Worm (Caenorhabditis elegans) whole organism, young adult: ENCODE results near the gene W01B6.4.

Experiments used
- B0261.1 ChIP-seq: sonication (generic microtip); optimal IDR thresholded peaks from 2 replicates; lab custom pipeline; 2016; ENCODE audit warnings: mild to moderate bottlenecking, missing genetic modification characterization, moderate library complexity, missing compliant biosample characterization
- F49E8.2 ChIP-seq: sonication (generic microtip); optimal IDR thresholded peaks from 3 replicates; lab custom pipeline; 2017; ENCODE audit warnings: missing genetic modification characterization, mild to moderate bottlenecking, missing compliant biosample characterization, antibody characterized with exemption, moderate library complexity; ENCODE audit not compliant: insufficient read depth
- F52B5.7 ChIP-seq: sonication (generic microtip); optimal IDR thresholded peaks from 2 replicates; lab custom pipeline; 2016; ENCODE audit warnings: mild to moderate bottlenecking, missing genetic modification characterization, missing compliant biosample characterization
- F57A8.1 ChIP-seq: fragments of 200-800 bp; sonication (Bioruptor generic); optimal IDR thresholded peaks from 2 replicates; lab custom pipeline; 2018; ENCODE audit warnings: mild to moderate bottlenecking, missing genetic modification characterization, moderate library complexity, missing compliant biosample characterization
- aptf-2 ChIP-seq: fragments of 200-800 bp; sonication (Bioruptor generic); conservative IDR thresholded peaks from 2 replicates; pipeline ENCODE4 v1.3.6; 2022; ENCODE audit warnings: missing genetic modification reagents, missing genetic modification characterization, missing compliant biosample characterization
- attf-3 ChIP-seq: fragments of 200-800 bp; sonication (Bioruptor generic); conservative IDR thresholded peaks from 2 replicates; pipeline ENCODE4 v1.3.6; 2022; ENCODE audit warnings: missing genetic modification reagents, missing genetic modification characterization, missing compliant biosample characterization
- attf-6 ChIP-seq: fragments of 200-800 bp; sonication (Bioruptor generic); IDR thresholded peaks from 2 replicates; pipeline ENCODE4 v1.3.6; 2022; ENCODE audit warnings: missing genetic modification reagents, missing genetic modification characterization, missing compliant biosample characterization
- ceh-58 ChIP-seq: fragments of 200-800 bp; sonication (Bioruptor generic); IDR thresholded peaks from 2 replicates; pipeline ENCODE4 v1.3.6; 2022; ENCODE audit warnings: missing genetic modification characterization, missing compliant biosample characterization
- ceh-91 ChIP-seq: fragments of 200-800 bp; sonication (Bioruptor generic); IDR thresholded peaks from 2 replicates; pipeline ENCODE4 v1.3.6; 2022; ENCODE audit warnings: missing genetic modification reagents, missing genetic modification characterization, missing compliant biosample characterization
- chd-7 ChIP-seq: sonication (generic microtip); optimal IDR thresholded peaks from 2 replicates; lab custom pipeline; 2016; ENCODE audit warnings: mild to moderate bottlenecking, missing genetic modification characterization, moderate library complexity, missing compliant biosample characterization
- egl-44 ChIP-seq: fragments of 200-800 bp; sonication (Bioruptor generic); IDR thresholded peaks from 2 replicates; pipeline ENCODE4 v1.3.6; 2022; ENCODE audit warnings: missing genetic modification reagents, missing genetic modification characterization, missing compliant biosample characterization
- ets-4 ChIP-seq: fragments of 200-800 bp; sonication (Bioruptor generic); optimal IDR thresholded peaks from 2 replicates; lab custom pipeline; 2018; ENCODE audit warnings: mild to moderate bottlenecking, missing genetic modification characterization, missing compliant biosample characterization
- him-1 ChIP-seq: sonication (generic microtip); optimal IDR thresholded peaks from 2 replicates; lab custom pipeline; 2016; ENCODE audit warnings: missing genotype, missing genetic modification reagents, missing genetic modification characterization, missing compliant biosample characterization
- hlh-12 ChIP-seq: sonication (generic microtip); optimal IDR thresholded peaks from 2 replicates; lab custom pipeline; 2016; ENCODE audit warnings: missing genetic modification characterization, missing compliant biosample characterization
- hmg-1.2 ChIP-seq: fragments of 200-800 bp; sonication (Bioruptor generic); IDR thresholded peaks from 2 replicates; pipeline ENCODE4 v1.3.6; 2022; ENCODE audit warnings: missing genetic modification reagents, missing genetic modification characterization, missing compliant biosample characterization
- let-526 ChIP-seq: fragments of 200-800 bp; sonication (Bioruptor generic); IDR thresholded peaks from 2 replicates; pipeline ENCODE4 v1.3.6; 2022; ENCODE audit warnings: missing genetic modification reagents, missing genetic modification characterization, missing compliant biosample characterization
- lin-35 ChIP-seq, 3 experiments: fragments of 150-350 bp in 2 of 3; sonication (generic microtip) in 1 of 3; optimal IDR thresholded peaks; 2 replicates each; lab custom pipeline; 2014 to 2018; ENCODE audit warnings: missing biosample characterization in 3 of 3, missing genetic modification characterization in 3 of 3, missing genetic modification reagents in 3 of 3
- madf-3 ChIP-seq: fragments of 200-800 bp; sonication (Bioruptor generic); IDR thresholded peaks from 2 replicates; pipeline ENCODE4 v1.3.6; 2022; ENCODE audit warnings: missing genetic modification reagents, missing genetic modification characterization, missing compliant biosample characterization
- mxl-1 ChIP-seq: sonication (generic microtip); optimal IDR thresholded peaks from 2 replicates; lab custom pipeline; 2016; ENCODE audit warnings: missing genetic modification characterization, missing compliant biosample characterization
- nfya-1 ChIP-seq: sonication (generic microtip); optimal IDR thresholded peaks from 2 replicates; lab custom pipeline; 2017; ENCODE audit warnings: antibody characterized with exemption, missing compliant biosample characterization, missing genetic modification characterization, borderline replicate concordance; ENCODE audit not compliant: insufficient read depth
- nfyb-1 ChIP-seq: fragments of 200-800 bp; sonication (Bioruptor generic); IDR thresholded peaks from 2 replicates; pipeline ENCODE4 v1.3.6; 2022; ENCODE audit warnings: missing genetic modification reagents, missing genetic modification characterization, missing compliant biosample characterization
- nhr-179 ChIP-seq: sonication (generic microtip); optimal IDR thresholded peaks from 2 replicates; lab custom pipeline; 2016; ENCODE audit warnings: mild to moderate bottlenecking, missing genetic modification characterization, missing compliant biosample characterization
- pbrm-1 ChIP-seq: fragments of 200-800 bp; sonication (Bioruptor generic); IDR thresholded peaks from 2 replicates; pipeline ENCODE4 v1.3.6; 2022; ENCODE audit warnings: missing genetic modification reagents, missing genetic modification characterization, missing compliant biosample characterization
- pha-4 ChIP-seq: fragments of 150-350 bp; sonication (generic microtip); optimal IDR thresholded peaks from 2 replicates; lab custom pipeline; 2014; ENCODE audit warnings: missing biosample characterization, missing genetic modification reagents, missing genetic modification characterization
- rec-8 ChIP-seq, 2 experiments: sonication (generic microtip); optimal IDR thresholded peaks; 2 replicates each; lab custom pipeline; 2016; ENCODE audit warnings: mild to moderate bottlenecking in 2 of 2, missing genetic modification characterization in 2 of 2, missing genetic modification reagents in 2 of 2, missing genotype in 2 of 2, missing biosample characterization in 1 of 2, missing compliant biosample characterization in 1 of 2, moderate library complexity in 1 of 2
- rpc-1 ChIP-seq, 2 experiments: fragments of 150-350 bp in 1 of 2; sonication (generic microtip) in 1 of 2; optimal IDR thresholded peaks; 2 replicates each; lab custom pipeline; 2014 to 2018; ENCODE audit warnings: missing biosample characterization in 1 of 2, missing genetic modification characterization in 1 of 2, missing genetic modification reagents in 1 of 2, missing genotype in 1 of 2
- snpc-1.1 ChIP-seq: sonication (generic microtip); optimal IDR thresholded peaks from 2 replicates; lab custom pipeline; 2017; ENCODE audit warnings: missing genetic modification characterization, mild to moderate bottlenecking, missing compliant biosample characterization, antibody characterized with exemption, moderate library complexity, missing genotype, missing genetic modification reagents; ENCODE audit not compliant: insufficient read depth
- snpc-1.3 ChIP-seq: sonication (generic microtip); optimal IDR thresholded peaks from 2 replicates; lab custom pipeline; 2017; ENCODE audit warnings: missing genetic modification characterization, mild to moderate bottlenecking, missing compliant biosample characterization, antibody characterized with exemption, moderate library complexity, missing genotype, missing genetic modification reagents; ENCODE audit not compliant: insufficient read depth
- snpc-4 ChIP-seq, 5 experiments: fragments of 150-350 bp in 1 of 5; sonication (generic microtip) in 4 of 5; optimal IDR thresholded peaks; 2 replicates each; lab custom pipeline; 2014 to 2018; ENCODE audit warnings: missing genetic modification characterization in 5 of 5, missing biosample characterization in 3 of 5, antibody characterized with exemption in 2 of 5, mild to moderate bottlenecking in 2 of 5, missing compliant biosample characterization in 2 of 5, missing genotype in 2 of 5, moderate library complexity in 2 of 5, missing genetic modification reagents in 1 of 5
- sptf-2 ChIP-seq: fragments of 200-800 bp; sonication (Bioruptor generic); optimal IDR thresholded peaks from 2 replicates; lab custom pipeline; 2018; ENCODE audit warnings: mild to moderate bottlenecking, missing genetic modification characterization, missing compliant biosample characterization
- tlf-1 ChIP-seq: fragments of 200-800 bp; sonication (Bioruptor generic); optimal IDR thresholded peaks from 2 replicates; lab custom pipeline; 2018; ENCODE audit warnings: mild to moderate bottlenecking, missing genetic modification characterization, missing compliant biosample characterization
- unc-130 ChIP-seq: sonication (generic microtip); optimal IDR thresholded peaks from 2 replicates; lab custom pipeline; 2016; ENCODE audit warnings: missing genetic modification reagents, missing genetic modification characterization, missing compliant biosample characterization
- unc-62 ChIP-seq: fragments of 150-350 bp; optimal IDR thresholded peaks from 2 replicates; lab custom pipeline; 2014; ENCODE audit warnings: missing biosample characterization, missing genetic modification reagents, missing genetic modification characterization
- zfh-2 ChIP-seq: fragments of 200-800 bp; sonication (Bioruptor generic); conservative IDR thresholded peaks from 2 replicates; pipeline ENCODE4 v1.3.6; 2022; ENCODE audit warnings: missing genetic modification reagents, missing genetic modification characterization, missing compliant biosample characterization
- zim-3 ChIP-seq: sonication (generic microtip); optimal IDR thresholded peaks from 2 replicates; lab custom pipeline; 2017; ENCODE audit warnings: mild to moderate bottlenecking, missing genetic modification characterization, moderate library complexity, missing compliant biosample characterization
- ztf-18 ChIP-seq: sonication (generic microtip); optimal IDR thresholded peaks from 2 replicates; lab custom pipeline; 2016; ENCODE audit warnings: missing genotype, mild to moderate bottlenecking, missing genetic modification characterization, missing compliant biosample characterization
- ztf-22 ChIP-seq: fragments of 200-800 bp; sonication (Bioruptor generic); optimal IDR thresholded peaks from 2 replicates; lab custom pipeline; 2018; ENCODE audit warnings: mild to moderate bottlenecking, missing genetic modification characterization, moderate library complexity, missing compliant biosample characterization
- ztf-26 ChIP-seq: sonication (generic microtip); optimal IDR thresholded peaks from 2 replicates; lab custom pipeline; 2017; ENCODE audit warnings: missing genetic modification characterization, missing compliant biosample characterization

The W01B6.4 gene

ce11 chrIV:10075034-10075510 lies at the start of gene W01B6.4, which contains the start of gene ttbk-4:
W01B6.4 (plus strand) TSS chrIV:10075460.
ttbk-4 (minus strand) TSS chrIV:10075134.
- no peak for TF ChIP-seq B0261.1 (tag; lab: Kevin White, UChicago)
- no peak for TF ChIP-seq mxl-1
- no peak for TF ChIP-seq ets-4
- no peak for TF ChIP-seq sptf-2 (GFP tag; lab: Kevin White, UChicago)
- no peak for TF ChIP-seq hlh-12 (tag; lab: Kevin White, UChicago)
- TF ChIP-seq F49E8.2: no peak

- TF ChIP-seq snpc-1.3 (tag; lab: Kevin White, UChicago) (no peak), pha-4 (tag; lab: Kevin White, UChicago) (no peak), rpc-1 (optimal IDR thresholded peaks at IDR 0.05; lab: Kevin White, UChicago) (no peak), rpc-1 (tag; optimal IDR thresholded peaks at IDR 0.05; lab: Kevin White, UChicago) (no peak), unc-130 (GFP tag; lab: Kevin White, UChicago) (no peak), snpc-1.1 (tag; lab: Kevin White, UChicago) (peak; percentile 71), pbrm-1 (GFP tag; lab: Robert Waterston, UW) (peak; percentile 54), rec-8 (tag; optimal IDR thresholded peaks at IDR 0.05; lab: Kevin White, UChicago) (no peak), hmg-1.2 (GFP tag; lab: Robert Waterston, UW) (peak; percentile 51), nhr-179 (no peak), snpc-4 (GFP tag; optimal IDR thresholded peaks at IDR 0.05; lab: Kevin White, UChicago) (no peak), snpc-4 (tag; optimal IDR thresholded peaks at IDR 0.05; lab: Kevin White, UChicago) (peak in 2 of 4 experiments; percentile 62 to 85), nfya-1 (tag; lab: Kevin White, UChicago) (no peak), ztf-26 (tag; lab: Kevin White, UChicago) (no peak), zim-3 (tag; lab: Kevin White, UChicago) (no peak), tlf-1 (GFP tag; lab: Kevin White, UChicago) (no peak), ztf-18 (tag; lab: Kevin White, UChicago) (no peak)
- TF ChIP-seq, all 124 proteins: peak for 4
Observed at ce11 chrIV:10026129-10026528, 49.1 kb upstream of the W01B6.4 start.

ce11 chrIV:10027566-10027965 lies 47.7 kb upstream of the W01B6.4 start, which contains the start of gene gipc-2:
gipc-2 (minus strand) TSS chrIV:10027666.
- no peak for TF ChIP-seq ztf-22 (GFP tag; lab: Kevin White, UChicago)
- TF ChIP-seq madf-3 (GFP tag; lab: Robert Waterston, UW): no peak
- TF ChIP-seq attf-6 (GFP tag; lab: Robert Waterston, UW): no peak
- no peak for TF ChIP-seq unc-62 (GFP tag; lab: Kevin White, UChicago)
- TF ChIP-seq chd-7 (tag; lab: Kevin White, UChicago): no peak
- no peak for TF ChIP-seq F52B5.7 (tag; lab: Kevin White, UChicago)
- TF ChIP-seq lin-35 (GFP tag; optimal IDR thresholded peaks at IDR 0.05; lab: Kevin White, UChicago): no peak
- no peak for TF ChIP-seq zfh-2
- TF ChIP-seq aptf-2 (GFP tag; lab: Robert Waterston, UW): no peak
- no peak for TF ChIP-seq pha-4 (tag; lab: Kevin White, UChicago)
- no peak for TF ChIP-seq ceh-58
- no peak for TF ChIP-seq F57A8.1 (GFP tag; lab: Kevin White, UChicago)
- no peak for TF ChIP-seq him-1
- no peak for TF ChIP-seq attf-3
- TF ChIP-seq let-526 (GFP tag; lab: Robert Waterston, UW): no peak
- TF ChIP-seq nfyb-1 (GFP tag; lab: Robert Waterston, UW): no peak
- TF ChIP-seq egl-44 (GFP tag; lab: Robert Waterston, UW): no peak
- TF ChIP-seq ceh-91 (GFP tag; lab: Robert Waterston, UW): no peak
- TF ChIP-seq, all 124 proteins: peak for 0
